Fruit fly (Drosophila melanogaster) Kc167 (cell line): ENCODE data around the gene Oatp33Eb.

Experiments used
- Myc ChIP-seq: fragments of >200 bp; optimal IDR thresholded peaks from 2 replicates; lab custom pipeline; 2017; ENCODE audit warnings: missing external identifiers
- Sin3A ChIP-seq: fragments of >200 bp; optimal IDR thresholded peaks from 2 replicates; lab custom pipeline; 2018; ENCODE audit warnings: missing external identifiers
- h ChIP-seq: fragments of >200 bp; optimal IDR thresholded peaks from 3 replicates; lab custom pipeline; 2018; ENCODE audit warnings: missing external identifiers
- insv ChIP-seq: fragments of >200 bp; optimal IDR thresholded peaks from 3 replicates; lab custom pipeline; 2018; ENCODE audit warnings: missing external identifiers
- psq ChIP-seq: fragments of >200 bp; optimal IDR thresholded peaks from 2 replicates; lab custom pipeline; 2017; ENCODE audit warnings: missing external identifiers
- ttk ChIP-seq: sonication (Bioruptor generic); optimal IDR thresholded peaks from 2 replicates; lab custom pipeline; 2017; ENCODE audit warnings: missing external identifiers

Gene Oatp33Eb

dm6 chr2L:12448082-12448621, at the start of gene Oatp33Eb, which contains the start of gene CG5421:
Oatp33Eb (plus strand) TSS chr2L:12448484.
CG5421 (minus strand) TSS chr2L:12448132.
- TF ChIP-seq psq (no peak), Myc (lab: Kevin White, UChicago) (no peak), insv (no peak), h (lab: Kevin White, UChicago) (no peak), ttk (lab: Kevin White, UChicago) (no peak), Sin3A (lab: Kevin White, UChicago) (no peak)

- TF ChIP-seq insv (no peak), Sin3A (lab: Kevin White, UChicago) (no peak), h (lab: Kevin White, UChicago) (no peak), ttk (lab: Kevin White, UChicago) (no peak), psq (no peak), Myc (lab: Kevin White, UChicago) (no peak)
These were observed 43.7 kb upstream of the Oatp33Eb start for dm6 chr2L:12404555-12405077.

dm6 chr2L:12410679-12411078, 37.6 kb upstream of the Oatp33Eb start:
- no peak for TF ChIP-seq psq

- TF ChIP-seq psq: no peak
- TF ChIP-seq insv: no peak
- no peak for TF ChIP-seq Sin3A (lab: Kevin White, UChicago)
- TF ChIP-seq ttk (lab: Kevin White, UChicago): no peak
- TF ChIP-seq h (lab: Kevin White, UChicago): no peak
- no peak for TF ChIP-seq Myc (lab: Kevin White, UChicago)
These were observed 34.4 kb upstream of the Oatp33Eb start for dm6 chr2L:12413899-12414298.

- TF ChIP-seq insv (no peak), Sin3A (lab: Kevin White, UChicago) (no peak), h (lab: Kevin White, UChicago) (no peak), ttk (lab: Kevin White, UChicago) (no peak), psq (no peak), Myc (lab: Kevin White, UChicago) (no peak)
These were observed 32.7 kb upstream of the Oatp33Eb start for dm6 chr2L:12415485-12416137.

DNA sequence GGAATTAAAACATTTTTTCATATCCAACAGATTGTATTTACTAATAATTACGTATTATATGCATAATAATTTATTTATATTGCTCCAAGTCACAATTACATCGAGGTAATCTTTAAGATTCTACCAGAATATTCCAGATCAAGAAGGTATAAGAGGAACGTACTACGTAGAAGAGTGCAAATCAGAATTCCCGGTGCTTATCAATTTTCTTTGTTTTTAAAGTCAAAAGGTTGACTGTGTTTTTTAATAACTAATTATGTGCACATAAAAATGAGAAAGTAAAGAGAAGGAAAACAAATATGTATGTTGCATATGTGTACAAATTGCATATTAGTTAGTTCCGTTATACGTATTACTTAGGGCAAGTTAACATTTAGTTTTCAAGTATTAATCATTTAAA, 27.1 kb upstream of the Oatp33Eb start:
- no peak for TF ChIP-seq Myc (lab: Kevin White, UChicago)
- no peak for TF ChIP-seq Sin3A (lab: Kevin White, UChicago)
- no peak for TF ChIP-seq psq
- no peak for TF ChIP-seq ttk (lab: Kevin White, UChicago)
- TF ChIP-seq insv: no peak
- no peak for TF ChIP-seq h (lab: Kevin White, UChicago)

DNA sequence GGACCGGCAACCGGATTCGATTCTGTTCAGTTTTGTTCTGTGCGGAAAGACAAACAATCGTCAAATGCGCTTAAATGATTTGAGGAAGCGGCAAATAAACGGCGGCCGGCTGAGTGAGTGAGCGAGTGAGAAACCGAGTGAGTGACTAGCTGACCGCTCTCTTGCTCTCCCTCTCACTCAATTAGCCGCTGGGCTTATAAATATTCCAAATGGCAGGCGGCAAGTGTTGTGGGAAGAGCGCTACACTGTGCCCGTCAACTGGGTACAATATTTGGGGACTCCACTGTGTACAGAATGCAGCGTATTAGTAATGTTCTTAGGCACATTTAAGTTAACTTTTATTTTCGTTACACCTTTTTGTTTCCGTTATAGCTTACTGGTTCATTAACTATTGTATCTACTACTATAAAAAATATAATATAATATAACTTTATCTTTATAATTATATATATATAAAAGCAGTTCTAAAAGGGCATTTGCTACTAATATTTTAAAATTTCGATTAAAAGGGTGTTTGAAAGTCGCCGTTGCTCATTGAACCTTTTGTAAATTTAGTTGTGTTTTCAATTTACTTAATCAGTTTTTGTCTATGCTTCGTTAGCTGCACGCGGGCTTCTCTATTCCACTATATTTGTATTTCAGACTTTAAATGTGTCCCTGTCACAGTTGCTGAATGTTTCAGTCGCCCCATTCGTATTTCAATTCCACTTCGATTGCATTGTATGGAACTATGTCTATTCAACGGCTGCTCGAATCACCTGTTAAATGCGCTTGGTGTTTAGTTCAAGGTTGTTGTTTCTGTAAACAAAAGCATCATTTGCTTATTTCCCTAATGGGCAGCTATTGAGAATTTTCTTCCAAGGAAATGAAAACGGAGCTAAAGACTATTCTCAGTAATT, 26.2 kb upstream of the Oatp33Eb start:
- TF ChIP-seq h (lab: Kevin White, UChicago): no peak
- TF ChIP-seq insv: no peak
- no peak for TF ChIP-seq Myc (lab: Kevin White, UChicago)
- TF ChIP-seq ttk (lab: Kevin White, UChicago): no peak
- TF ChIP-seq psq: no peak
- no peak for TF ChIP-seq Sin3A (lab: Kevin White, UChicago)

dm6 chr2L:12423106-12423836, 25.0 kb upstream of the Oatp33Eb start, which contains the start of gene vir-1:
vir-1 (minus strand) TSS chr2L:12423439.
- TF ChIP-seq h (lab: Kevin White, UChicago): no peak
- TF ChIP-seq ttk (lab: Kevin White, UChicago): no peak
- TF ChIP-seq psq: no peak
- no peak for TF ChIP-seq Sin3A (lab: Kevin White, UChicago)
- no peak for TF ChIP-seq insv
- no peak for TF ChIP-seq Myc (lab: Kevin White, UChicago)

- TF ChIP-seq ttk (lab: Kevin White, UChicago): no peak
- TF ChIP-seq Sin3A (lab: Kevin White, UChicago): no peak
- TF ChIP-seq h (lab: Kevin White, UChicago): no peak
- no peak for TF ChIP-seq Myc (lab: Kevin White, UChicago)
- no peak for TF ChIP-seq psq
- no peak for TF ChIP-seq insv
These were observed 23.7 kb upstream of the Oatp33Eb start, which contains the start of gene Fam92 for dm6 chr2L:12424555-12424954. Fam92 (plus strand) TSS chr2L:12424904.

DNA sequence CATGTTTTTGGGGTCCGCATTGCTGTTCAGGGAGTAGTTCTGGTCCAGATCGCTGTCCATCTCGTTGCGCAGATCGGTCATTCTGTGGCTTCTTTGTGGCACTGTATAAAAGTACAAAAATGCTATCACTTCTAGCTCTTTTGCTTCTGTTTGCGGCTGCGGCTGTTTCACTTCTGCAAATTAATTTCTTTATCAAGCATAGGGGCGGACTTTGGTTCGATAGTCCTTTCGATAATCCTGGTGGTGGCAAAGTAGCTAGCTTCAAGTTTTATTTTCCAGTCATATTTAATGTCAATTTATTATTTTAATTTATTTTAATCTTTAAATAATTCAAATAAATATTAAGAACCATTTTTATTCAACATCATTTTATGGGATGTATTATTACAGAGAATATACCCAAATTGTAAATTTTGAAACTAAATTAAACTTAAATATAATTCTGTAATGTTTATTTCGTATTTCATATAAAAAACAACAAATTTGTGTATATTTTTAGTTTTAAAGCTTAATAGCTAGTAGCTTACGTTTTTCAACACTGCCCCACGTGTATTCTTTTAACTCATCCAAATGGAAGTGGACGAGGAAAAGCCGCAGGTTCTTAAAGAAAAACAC, 20.7 kb upstream of the Oatp33Eb start, which contains the start of the genes CG5446 and Trm1:
Gene CG5446 (minus strand): TSS at position 223 of the 615 bp plus-strand sequence.
Gene Trm1 (plus strand): TSS at position 542 of the 615 bp plus-strand sequence.
- TF ChIP-seq Sin3A (lab: Kevin White, UChicago) (no peak), ttk (lab: Kevin White, UChicago) (no peak), insv (no peak), h (lab: Kevin White, UChicago) (no peak), Myc (lab: Kevin White, UChicago) (no peak), psq (no peak)

dm6 chr2L:12430792-12431191, 17.5 kb upstream of the Oatp33Eb start, which contains the start of gene CG5435:
CG5435 (minus strand) TSS chr2L:12430892.
- no peak for TF ChIP-seq psq
- TF ChIP-seq h (lab: Kevin White, UChicago): no peak
- TF ChIP-seq ttk (lab: Kevin White, UChicago): no peak
- no peak for TF ChIP-seq insv
- no peak for TF ChIP-seq Myc (lab: Kevin White, UChicago)
- TF ChIP-seq Sin3A (lab: Kevin White, UChicago): no peak
